Worm (Caenorhabditis elegans): Measurements from ENCODE around the gene Y55F3BR.6.

Gene Y55F3BR.6

DNA sequence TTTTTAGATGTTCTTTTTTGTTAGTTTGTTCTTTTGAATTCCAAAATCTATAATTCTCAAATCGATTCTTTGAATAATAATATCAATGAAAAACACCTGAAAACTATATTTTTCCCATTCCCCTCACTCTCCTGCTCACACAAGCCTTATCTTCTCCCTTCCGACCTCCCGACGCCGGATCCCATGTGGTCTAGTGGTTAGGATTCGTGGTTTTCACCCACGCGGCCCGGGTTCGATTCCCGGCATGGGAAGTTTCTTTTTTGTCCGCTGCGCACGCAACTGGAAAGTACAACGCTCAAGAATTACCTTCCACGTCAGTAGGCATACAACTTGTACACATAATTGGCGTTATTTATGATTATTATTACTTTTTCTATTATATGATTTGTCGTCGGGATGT, 704 bp upstream of the Y55F3BR.6 start (continued):
- TF ChIP-seq lin-13 (GFP tag; optimal IDR thresholded peaks at IDR 0.05) (peak; percentile 41), ceh-82 (tag; optimal IDR thresholded peaks at IDR 0.05) (peak; percentile 6 to 66 (median 23)), mdl-1 (tag; optimal IDR thresholded peaks at IDR 0.05) (peak in 1 of 2 experiments; percentile 64), lin-35 (GFP tag; optimal IDR thresholded peaks at IDR 0.05) (peak; percentile 60 to 72), nhr-47 (tag; optimal IDR thresholded peaks at IDR 0.05) (peak; percentile 61)

DNA sequence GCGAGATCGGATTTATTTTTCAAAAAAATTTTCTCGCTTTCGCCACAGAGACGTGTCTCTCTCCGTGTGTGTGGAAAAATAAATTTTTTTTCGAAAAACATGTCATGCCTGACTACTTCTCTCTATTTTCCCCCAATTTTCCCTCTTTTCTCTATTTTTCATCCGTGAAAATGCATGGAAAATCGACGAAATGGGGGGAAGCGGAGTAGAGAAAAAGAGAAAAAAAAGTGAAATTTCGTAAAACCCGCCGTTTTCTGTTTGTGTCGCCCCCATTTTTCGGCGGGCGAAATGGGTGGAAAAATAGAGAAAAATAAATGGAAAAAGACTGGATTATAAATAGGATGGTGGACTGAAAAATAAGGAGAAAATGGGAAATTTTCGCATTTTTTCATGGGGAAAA, 8.4 kb downstream of the Y55F3BR.6 start:
- no peak for TF ChIP-seq elt-2 (tag; optimal IDR thresholded peaks at IDR 0.05)
- no peak for TF ChIP-seq hpl-2 (GFP tag; optimal IDR thresholded peaks at IDR 0.05)
- TF ChIP-seq lsy-2 (tag; optimal IDR thresholded peaks at IDR 0.05), result peak in 1 of 2 experiments; percentile 7
- TF ChIP-seq xbp-1 (tag; optimal IDR thresholded peaks at IDR 0.05), result no peak
- TF ChIP-seq dpl-1 (GFP tag; optimal IDR thresholded peaks at IDR 0.05), result peak in 1 of 3 experiments; percentile 6
- TF ChIP-seq egl-27 (tag; optimal IDR thresholded peaks at IDR 0.05), result no peak
- TF ChIP-seq mep-1 (tag; optimal IDR thresholded peaks at IDR 0.05), result peak; percentile 29
- TF ChIP-seq mef-2 (tag; optimal IDR thresholded peaks at IDR 0.05), result no peak
- TF ChIP-seq blmp-1 (tag; optimal IDR thresholded peaks at IDR 0.05), result peak; percentile 99
- no peak for TF ChIP-seq C04F5.9 (tag; optimal IDR thresholded peaks at IDR 0.05)
- no peak for TF ChIP-seq nhr-28 (tag; optimal IDR thresholded peaks at IDR 0.05)

DNA sequence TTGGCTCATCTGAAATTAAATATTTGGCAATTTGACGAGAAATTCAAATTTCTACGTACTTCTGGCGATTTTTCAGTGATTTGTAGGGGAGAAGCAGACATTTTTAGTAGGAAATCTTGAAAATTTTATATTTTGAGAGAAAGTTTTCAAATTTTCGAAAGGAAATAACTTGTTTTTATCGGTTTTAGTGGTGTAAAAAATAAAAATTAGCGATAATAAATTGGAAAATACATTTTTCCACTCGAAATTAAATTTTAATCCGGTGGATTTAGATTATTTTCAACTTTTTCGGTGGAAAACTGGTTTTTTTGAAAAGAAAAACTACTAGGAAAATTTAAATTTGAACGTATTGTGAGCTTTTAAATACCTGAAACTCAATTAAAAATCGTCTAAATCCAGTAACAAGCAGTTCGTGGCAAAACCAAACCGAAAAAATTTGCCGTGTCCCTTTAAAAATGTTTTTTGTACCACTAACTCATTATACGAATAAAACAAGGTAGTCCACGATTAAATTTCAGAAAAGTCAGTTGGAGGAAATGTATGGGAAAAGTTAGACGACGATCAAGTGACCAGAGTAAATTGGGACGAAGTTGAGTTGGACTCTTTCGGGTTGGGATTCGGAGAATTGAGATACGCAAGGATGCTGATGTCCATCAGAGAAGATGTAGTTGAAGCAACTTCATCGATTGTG, 10.0 kb downstream of the Y55F3BR.6 start, which contains the start of the genes madf-1 and Y55F3BR.10:
TSS of gene madf-1 (minus strand) at position 101 of the 691 bp plus-strand sequence.
TSS of gene Y55F3BR.10 (plus strand) at position 641 of the 691 bp plus-strand sequence.
- no peak for TF ChIP-seq F16B12.6 (tag; optimal IDR thresholded peaks at IDR 0.05)
- no peak for TF ChIP-seq unc-62 (GFP tag; optimal IDR thresholded peaks at IDR 0.05)

DNA sequence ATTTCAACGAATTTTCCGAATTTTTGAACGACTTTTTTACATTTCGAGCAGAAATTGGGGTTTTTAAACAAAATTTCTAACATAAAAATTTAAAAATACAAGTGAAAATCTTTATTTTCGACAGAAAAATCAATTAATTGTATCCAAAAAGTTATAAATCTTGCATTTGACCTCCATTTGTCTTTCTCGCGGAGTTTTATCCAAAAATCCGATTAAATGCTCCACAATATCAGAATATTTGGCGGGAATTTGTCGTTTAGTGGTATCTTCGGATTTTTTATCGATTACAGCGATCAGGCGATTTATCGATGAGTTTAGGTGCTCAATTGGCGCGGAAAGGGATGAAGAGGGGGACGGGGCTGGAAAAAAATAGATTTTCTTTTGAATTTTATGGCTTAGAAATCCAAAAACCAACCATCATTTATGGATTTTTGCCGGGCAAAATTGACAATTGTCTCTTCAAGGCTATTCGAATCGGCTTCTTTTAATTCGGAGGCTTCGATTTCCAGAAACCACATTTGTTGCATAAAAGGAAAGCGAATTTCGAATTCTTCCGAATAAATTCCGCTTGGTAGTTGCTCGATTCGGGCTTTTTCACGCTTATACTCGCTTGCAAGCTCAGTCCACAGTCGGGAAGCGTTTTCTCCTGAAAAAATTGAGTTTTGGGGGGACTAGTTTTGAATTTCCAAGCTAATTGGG, 11.5 kb downstream of the Y55F3BR.6 start:
- TF ChIP-seq pax-3 (tag; optimal IDR thresholded peaks at IDR 0.05), result no peak
- no peak for TF ChIP-seq C34B4.2 (tag; optimal IDR thresholded peaks at IDR 0.05)
- TF ChIP-seq efl-1 (optimal IDR thresholded peaks at IDR 0.05), result no peak
- peak in 1 of 2 experiments; percentile 54 for TF ChIP-seq efl-1 (GFP tag; optimal IDR thresholded peaks at IDR 0.05 in 1 of 2)
- TF ChIP-seq xbp-1 (tag; optimal IDR thresholded peaks at IDR 0.05), result no peak

DNA sequence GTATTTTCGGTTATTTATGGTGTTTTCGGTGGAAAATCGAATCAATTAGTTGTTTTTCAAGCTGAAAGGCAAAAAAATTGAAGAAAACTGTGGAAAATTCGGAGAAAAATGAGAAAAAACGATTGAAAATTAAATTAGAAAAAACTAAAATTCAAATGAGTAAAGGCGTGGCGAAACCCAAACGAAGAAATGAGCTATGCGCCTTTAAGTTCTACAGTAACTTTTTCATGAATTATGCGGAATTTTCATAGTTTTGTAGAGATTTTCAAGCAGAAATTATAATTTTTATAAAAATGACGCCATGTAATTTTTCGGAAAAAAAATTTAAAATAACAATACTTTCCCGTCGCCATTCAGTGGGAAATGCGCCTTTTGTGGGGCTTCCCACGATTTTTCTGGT, 12.2 kb downstream of the Y55F3BR.6 start:
- TF ChIP-seq ceh-63 (GFP tag; optimal IDR thresholded peaks at IDR 0.05) (no peak), unc-62 (GFP tag; optimal IDR thresholded peaks at IDR 0.05) (no peak), nhr-47 (tag; optimal IDR thresholded peaks at IDR 0.05) (no peak), lin-15B (tag; optimal IDR thresholded peaks at IDR 0.05) (no peak), Y116A8C.19 (tag; optimal IDR thresholded peaks at IDR 0.05; ENCODE audit: borderline replicate concordance) (no peak)

DNA sequence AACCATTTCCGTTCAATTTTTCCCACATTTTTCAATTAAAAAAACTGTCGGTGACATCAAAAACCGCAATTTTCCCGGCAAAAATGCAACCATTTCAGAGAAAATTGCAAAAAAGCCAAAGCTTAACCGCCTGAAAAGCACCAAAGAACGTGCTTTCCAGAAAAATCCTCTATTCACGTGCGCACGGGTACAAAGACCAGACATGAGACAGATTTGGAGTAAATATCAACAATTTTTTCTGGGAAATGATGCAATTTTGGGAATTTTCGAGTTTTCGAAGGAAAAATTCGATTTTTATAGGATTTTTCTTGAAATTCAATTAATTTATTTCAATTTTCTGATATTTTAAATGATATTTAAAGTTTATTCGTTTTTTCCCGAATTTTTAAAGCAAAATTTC, 12.8 kb downstream of the Y55F3BR.6 start:
- no peak for TF ChIP-seq F16B12.6 (tag; optimal IDR thresholded peaks at IDR 0.05)
- TF ChIP-seq nhr-84 (tag; optimal IDR thresholded peaks at IDR 0.05), result no peak
- peak; percentile 5 for TF ChIP-seq dsc-1 (tag; optimal IDR thresholded peaks at IDR 0.05)
- no peak for TF ChIP-seq pqm-1 (tag; optimal IDR thresholded peaks at IDR 0.05)
- TF ChIP-seq ztf-11 (tag; optimal IDR thresholded peaks at IDR 0.05), result no peak
- no peak for TF ChIP-seq nhr-11 (tag; optimal IDR thresholded peaks at IDR 0.05)
- TF ChIP-seq nhr-71 (tag; optimal IDR thresholded peaks at IDR 0.05), result peak; percentile 23
- TF ChIP-seq C34B4.2 (tag; optimal IDR thresholded peaks at IDR 0.05), result no peak
- no peak for TF ChIP-seq sup-37 (GFP tag; optimal IDR thresholded peaks at IDR 0.05)
- no peak for TF ChIP-seq unc-62 (GFP tag; optimal IDR thresholded peaks at IDR 0.05)
- TF ChIP-seq lin-14 (GFP tag; optimal IDR thresholded peaks at IDR 0.05), result no peak
- TF ChIP-seq ets-5 (GFP tag; IDR thresholded peaks at IDR 0.05), result no peak
- TF ChIP-seq jun-1 (tag; optimal IDR thresholded peaks at IDR 0.05), result no peak
- TF ChIP-seq grh-1 (GFP tag; IDR thresholded peaks at IDR 0.05), result no peak
- no peak for TF ChIP-seq isw-1 (GFP tag; IDR thresholded peaks at IDR 0.05)
- no peak for TF ChIP-seq fkh-4 (tag; optimal IDR thresholded peaks at IDR 0.05; ENCODE audit: borderline replicate concordance)
- no peak for TF ChIP-seq nhr-20 (tag; optimal IDR thresholded peaks at IDR 0.05)
- no peak for TF ChIP-seq nhr-19 (GFP tag; conservative IDR thresholded peaks at IDR 0.05)
- TF ChIP-seq unc-130 (tag; optimal IDR thresholded peaks at IDR 0.05), result no peak
- TF ChIP-seq hpl-2 (GFP tag; optimal IDR thresholded peaks at IDR 0.05), result no peak
- no peak for TF ChIP-seq nhr-28 (tag; optimal IDR thresholded peaks at IDR 0.05)
- no peak for TF ChIP-seq elt-2 (tag; optimal IDR thresholded peaks at IDR 0.05)

All from whole organism, L1 larva.